Worm (Caenorhabditis elegans): ENCODE data around the gene ZK1098.9.

ce11 chrIII:9563235-9563634, 19.0 kb downstream of the ZK1098.9 start, which contains the start of gene C48B4.9:
- TF ChIP-seq ceh-36 (tag; optimal IDR thresholded peaks at IDR 0.05) (no peak), ama-1 (optimal IDR thresholded peaks at IDR 0.05) (no peak), sea-1 (GFP tag; conservative IDR thresholded peaks at IDR 0.05) (no peak), ets-7 (tag; optimal IDR thresholded peaks at IDR 0.05) (no peak), F13C5.2 (tag; optimal IDR thresholded peaks at IDR 0.05) (no peak), hnd-1 (tag; optimal IDR thresholded peaks at IDR 0.05) (no peak), tra-4 (tag; optimal IDR thresholded peaks at IDR 0.05) (no peak), tbx-37 (GFP tag; conservative IDR thresholded peaks at IDR 0.05) (no peak), tbx-11 (GFP tag; IDR thresholded peaks at IDR 0.05) (no peak), B0310.2 (tag; optimal IDR thresholded peaks at IDR 0.05) (no peak), flt-1 (GFP tag; IDR thresholded peaks at IDR 0.05) (no peak), scrt-1 (GFP tag; IDR thresholded peaks at IDR 0.05) (no peak), ceh-13 (GFP tag; optimal IDR thresholded peaks at IDR 0.05) (no peak), pes-1 (GFP tag; IDR thresholded peaks at IDR 0.05) (no peak)

Measured in whole organism, early embryonic.